Fruit fly (Drosophila melanogaster): ENCODE results near the gene CG10336.
A peak's percentile ranks its signal among the peaks of the same experiment; 100 is the strongest.

The CG10336 gene

dm6 chr2L:18707844-18708238 lies 18.5 kb downstream of the CG10336 start (continued):
- TF ChIP-seq jing (GFP tag; optimal IDR thresholded peaks at IDR 0.05) = no peak
- no peak for TF ChIP-seq Atf-2 (GFP tag; optimal IDR thresholded peaks at IDR 0.05)
- no peak for TF ChIP-seq trem (tag; optimal IDR thresholded peaks at IDR 0.05)
- no peak for TF ChIP-seq CG13424 (tag; optimal IDR thresholded peaks at IDR 0.05)
- TF ChIP-seq CG2889 (GFP tag; IDR thresholded peaks at IDR 0.05) = no peak
- TF ChIP-seq CG8281 (tag; optimal IDR thresholded peaks at IDR 0.05) = no peak
- no peak for TF ChIP-seq onecut (GFP tag; IDR thresholded peaks at IDR 0.05)
- TF ChIP-seq CG7556 (GFP tag; optimal IDR thresholded peaks at IDR 0.05) = no peak
- TF ChIP-seq CG6689 (GFP tag; IDR thresholded peaks at IDR 0.05) = no peak
- TF ChIP-seq CG17802 (tag; optimal IDR thresholded peaks at IDR 0.05) = no peak
- TF ChIP-seq CG17361 (GFP tag; IDR thresholded peaks at IDR 0.05) = no peak
- no peak for TF ChIP-seq run (tag; optimal IDR thresholded peaks at IDR 0.05)
- no peak for TF ChIP-seq Hr39 (optimal IDR thresholded peaks at IDR 0.05)
- no peak for TF ChIP-seq Hmx (GFP tag; optimal IDR thresholded peaks at IDR 0.05)
- TF ChIP-seq CG17186 (GFP tag; optimal IDR thresholded peaks at IDR 0.05) = no peak
- TF ChIP-seq CG15514 (GFP tag; optimal IDR thresholded peaks at IDR 0.05) = peak; percentile 32
- peak; percentile 34; the same call in 1 of the 2 replicates for TF ChIP-seq Ada2b (GFP tag; IDR thresholded peaks at IDR 0.05)
- TF ChIP-seq Eip74EF (GFP tag; optimal IDR thresholded peaks at IDR 0.05) = no peak
- TF ChIP-seq CG34422 (GFP tag; IDR thresholded peaks at IDR 0.05) = no peak; the same call in 2 of the 3 replicates
- TF ChIP-seq CG18599 (GFP tag; optimal IDR thresholded peaks at IDR 0.05) = no peak
- TF ChIP-seq oc (tag; optimal IDR thresholded peaks at IDR 0.05) = no peak
- TF ChIP-seq Jarid2 (GFP tag; optimal IDR thresholded peaks at IDR 0.05) = no peak
- TF ChIP-seq grn (GFP tag; optimal IDR thresholded peaks at IDR 0.05) = no peak
- no peak for TF ChIP-seq gsb-n (tag; optimal IDR thresholded peaks at IDR 0.05)
- TF ChIP-seq corto (GFP tag; optimal IDR thresholded peaks at IDR 0.05) = no peak
- TF ChIP-seq Ets97D (GFP tag; optimal IDR thresholded peaks at IDR 0.05) = no peak
- no peak for TF ChIP-seq CG34224 (GFP tag; IDR thresholded peaks at IDR 0.05; ENCODE audit: partially characterized antibody)
- no peak for TF ChIP-seq Bgb (GFP tag; IDR thresholded peaks at IDR 0.05; ENCODE audit: partially characterized antibody)
- TF ChIP-seq CHES-1-like (GFP tag; optimal IDR thresholded peaks at IDR 0.05) = no peak
- TF ChIP-seq gcm (GFP tag; optimal IDR thresholded peaks at IDR 0.05) = no peak
- no peak for TF ChIP-seq CG4617 (GFP tag; optimal IDR thresholded peaks at IDR 0.05; ENCODE audit: borderline replicate concordance)
- no peak for TF ChIP-seq fd64A (GFP tag; optimal IDR thresholded peaks at IDR 0.05)
- no peak; the same call in 1 of the 2 replicates for TF ChIP-seq HLH3B (GFP tag; IDR thresholded peaks at IDR 0.05)
- no peak for TF ChIP-seq br (optimal IDR thresholded peaks at IDR 0.05)
- no peak for TF ChIP-seq CG6813 (GFP tag; optimal IDR thresholded peaks at IDR 0.05)
- no peak for TF ChIP-seq CG33213 (GFP tag; optimal IDR thresholded peaks at IDR 0.05)
- no peak for TF ChIP-seq eve (GFP tag; optimal IDR thresholded peaks at IDR 0.05)
- TF ChIP-seq sim (GFP tag; IDR thresholded peaks at IDR 0.05) = no peak
- no peak for TF ChIP-seq CG3838 (GFP tag; optimal IDR thresholded peaks at IDR 0.05)
- no peak for TF ChIP-seq CG6254 (GFP tag; optimal IDR thresholded peaks at IDR 0.05)
- TF ChIP-seq tup (GFP tag; optimal IDR thresholded peaks at IDR 0.05) = no peak
- TF ChIP-seq CG1529 (GFP tag; optimal IDR thresholded peaks at IDR 0.05) = no peak
- TF ChIP-seq z (GFP tag; IDR thresholded peaks at IDR 0.05) = no peak
- no peak for TF ChIP-seq Spps (tag; optimal IDR thresholded peaks at IDR 0.05)
- TF ChIP-seq org-1 (GFP tag; optimal IDR thresholded peaks at IDR 0.05) = no peak
- no peak for TF ChIP-seq ara (GFP tag; IDR thresholded peaks at IDR 0.05)
- peak; percentile 41 for TF ChIP-seq lilli (GFP tag; optimal IDR thresholded peaks at IDR 0.05)
- TF ChIP-seq MTF-1 (GFP tag; optimal IDR thresholded peaks at IDR 0.05; ENCODE audit: borderline replicate concordance) = no peak
- no peak for TF ChIP-seq BEAF-32 (GFP tag; optimal IDR thresholded peaks at IDR 0.05)
- TF ChIP-seq CG17912 (GFP tag; optimal IDR thresholded peaks at IDR 0.05) = no peak
- TF ChIP-seq CG12219 (GFP tag; optimal IDR thresholded peaks at IDR 0.05) = no peak
- TF ChIP-seq Mad (GFP tag; optimal IDR thresholded peaks at IDR 0.05) = no peak
